Worm (Caenorhabditis elegans) whole organism, young adult: ENCODE data around the gene fbxb-83.

ENCODE experiments used
- F52B5.7 ChIP-seq: sonication (generic microtip); optimal IDR thresholded peaks from 2 replicates; lab custom pipeline; 2016; ENCODE audit warnings: mild to moderate bottlenecking, missing genetic modification characterization, missing compliant biosample characterization
- Y67H2A.10 ChIP-seq: fragments of 200-800 bp; sonication (Bioruptor generic); conservative IDR thresholded peaks from 2 replicates; pipeline ENCODE4 v1.3.6; 2022; ENCODE audit warnings: missing genetic modification reagents, missing genetic modification characterization, missing compliant biosample characterization
- attf-5 ChIP-seq: fragments of 200-800 bp; sonication (Bioruptor generic); optimal IDR thresholded peaks from 2 replicates; lab custom pipeline; 2018; ENCODE audit warnings: mild to moderate bottlenecking, missing genetic modification characterization, missing compliant biosample characterization
- dpl-1 ChIP-seq: fragments of 150-350 bp; optimal IDR thresholded peaks from 2 replicates; lab custom pipeline; 2014; ENCODE audit warnings: missing biosample characterization, missing genetic modification reagents, missing genetic modification characterization
- mel-28 ChIP-seq: sonication (generic microtip); optimal IDR thresholded peaks from 2 replicates; lab custom pipeline; 2016; ENCODE audit warnings: borderline replicate concordance, mild to moderate bottlenecking, missing genetic modification characterization, missing compliant biosample characterization
- mxl-1 ChIP-seq: sonication (generic microtip); optimal IDR thresholded peaks from 2 replicates; lab custom pipeline; 2016; ENCODE audit warnings: missing genetic modification characterization, missing compliant biosample characterization
- snpc-4 ChIP-seq, 5 experiments: fragments of 150-350 bp in 1 of 5; sonication (generic microtip) in 4 of 5; optimal IDR thresholded peaks; 2 replicates each; lab custom pipeline; 2014 to 2018; ENCODE audit warnings: missing genetic modification characterization in 5 of 5, missing biosample characterization in 3 of 5, antibody characterized with exemption in 2 of 5, mild to moderate bottlenecking in 2 of 5, missing compliant biosample characterization in 2 of 5, missing genotype in 2 of 5, moderate library complexity in 2 of 5, missing genetic modification reagents in 1 of 5

- TF ChIP-seq mxl-1 (tag; lab: Kevin White, UChicago) (no peak), F52B5.7 (tag; lab: Kevin White, UChicago) (no peak), Y67H2A.10 (GFP tag; lab: Robert Waterston, UW) (no peak), attf-5 (GFP tag; lab: Kevin White, UChicago) (no peak), mel-28 (tag; lab: Kevin White, UChicago) (no peak), snpc-4 (GFP tag; optimal IDR thresholded peaks at IDR 0.05; lab: Kevin White, UChicago) (no peak), snpc-4 (tag; optimal IDR thresholded peaks at IDR 0.05; lab: Kevin White, UChicago) (no peak), dpl-1 (GFP tag; lab: Kevin White, UChicago) (no peak)
These were observed 39.3 kb upstream of the fbxb-83 start for ce11 chrIII:184335-184734.
